Fruit fly (Drosophila melanogaster): Measurements from ENCODE around the gene CG14105.

- no peak for TF ChIP-seq Hr4 (GFP tag; optimal IDR thresholded peaks at IDR 0.05)
- TF ChIP-seq lz (GFP tag; optimal IDR thresholded peaks at IDR 0.05) = no peak
- TF ChIP-seq CG11902 (GFP tag; optimal IDR thresholded peaks at IDR 0.05) = no peak
- no peak for TF ChIP-seq CG6808 (GFP tag; optimal IDR thresholded peaks at IDR 0.05)
- TF ChIP-seq CG11294 (GFP tag; IDR thresholded peaks at IDR 0.05) = no peak
- TF ChIP-seq Smox (GFP tag; optimal IDR thresholded peaks at IDR 0.05) = no peak
These were observed 10.6 kb upstream of the CG14105 start, which contains the start of gene CG10154 for dm6 chr3L:13437036-13437435.
